Worm (Caenorhabditis elegans) whole organism, late embryonic: Measurements from ENCODE around the gene Y43C5A.4.

Source experiments
- ceh-24 ChIP-seq: sonication (generic microtip); optimal IDR thresholded peaks from 2 replicates; lab custom pipeline; 2016; ENCODE audit warnings: mild to moderate bottlenecking, missing genetic modification characterization, missing compliant biosample characterization
- ceh-9 ChIP-seq: sonication (generic microtip); optimal IDR thresholded peaks from 2 replicates; lab custom pipeline; 2016; ENCODE audit warnings: mild to moderate bottlenecking, missing genetic modification characterization, inconsistent platforms, missing compliant biosample characterization
- fax-1 ChIP-seq: sonication (generic microtip); optimal IDR thresholded peaks from 2 replicates; lab custom pipeline; 2016; ENCODE audit warnings: missing genotype, missing genetic modification characterization, missing compliant biosample characterization
- nhr-11 ChIP-seq: fragments of 150-350 bp; optimal IDR thresholded peaks from 2 replicates; lab custom pipeline; 2014; ENCODE audit warnings: missing biosample characterization, missing genetic modification characterization
- pqm-1 ChIP-seq: sonication (generic microtip); optimal IDR thresholded peaks from 2 replicates; lab custom pipeline; 2016; ENCODE audit warnings: missing genetic modification characterization, missing compliant biosample characterization
- rnt-1 ChIP-seq: sonication (generic microtip); optimal IDR thresholded peaks from 2 replicates; lab custom pipeline; 2016; ENCODE audit warnings: missing genetic modification characterization, missing compliant biosample characterization

DNA sequence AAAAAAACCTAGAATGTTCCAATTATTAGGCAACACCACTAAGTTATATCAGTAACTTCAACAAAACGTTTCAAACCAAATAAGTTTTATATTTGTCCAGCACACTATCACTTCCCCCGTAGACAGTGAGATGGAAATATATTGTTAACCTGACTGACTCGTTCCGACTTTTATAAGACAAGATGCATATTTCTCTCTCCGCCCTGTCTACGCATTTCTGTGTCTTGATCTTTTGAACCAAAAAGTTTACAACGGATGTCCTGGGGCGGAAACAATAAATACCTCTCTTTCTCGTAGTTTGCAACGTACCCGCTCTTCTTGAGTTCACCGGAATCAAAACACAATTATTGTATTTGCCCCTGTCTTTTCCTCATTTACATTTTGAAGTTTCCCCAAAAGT is 26.6 kb upstream of the Y43C5A.4 start:
- TF ChIP-seq ceh-9 (tag; lab: Kevin White, UChicago) (no peak), fax-1 (no peak), pqm-1 (tag; lab: Kevin White, UChicago) (no peak), rnt-1 (tag; lab: Kevin White, UChicago) (no peak), nhr-11 (no peak), ceh-24 (tag; lab: Kevin White, UChicago) (no peak)
